Fruit fly (Drosophila melanogaster) whole organism, embryonic: ENCODE measurements around the gene CG6652.

Experiments used
- Abd-B ChIP-seq: fragments of 200-800 bp; sonication (Bioruptor generic); optimal IDR thresholded peaks from 2 replicates; lab custom pipeline; 2018; ENCODE audit warnings: missing biosample characterization, mild to moderate bottlenecking, missing genetic modification characterization, moderate library complexity
- Bteb2 ChIP-seq: fragments of 200-800 bp; sonication (Bioruptor generic); optimal IDR thresholded peaks from 2 replicates; lab custom pipeline; 2016; ENCODE audit warnings: missing biosample characterization, missing genetic modification characterization
- CG11456 ChIP-seq: fragments of 200-800 bp; sonication (Bioruptor generic); IDR thresholded peaks from 3 replicates; pipeline ENCODE4 v1.3.6; 2022; ENCODE audit warnings: missing biosample characterization, missing genetic modification characterization
- CG12659 ChIP-seq: fragments of 200-800 bp; sonication (Bioruptor generic); optimal IDR thresholded peaks from 3 replicates; lab custom pipeline; 2017; ENCODE audit warnings: mild to moderate bottlenecking, missing biosample characterization, missing genetic modification reagents, missing genetic modification characterization
- CG13287 ChIP-seq: fragments of 200-800 bp; sonication (Bioruptor generic); IDR thresholded peaks from 2 replicates; pipeline ENCODE4 v1.3.6; 2022; ENCODE audit warnings: missing biosample characterization, missing genetic modification characterization; ENCODE audit not compliant: partially characterized antibody
- CG15073 ChIP-seq: fragments of 200-800 bp; sonication (Bioruptor generic); optimal IDR thresholded peaks from 2 replicates; lab custom pipeline; 2016; ENCODE audit warnings: missing biosample characterization, missing genetic modification characterization
- CG1529 ChIP-seq: fragments of 200-800 bp; sonication (Bioruptor generic); optimal IDR thresholded peaks from 3 replicates; lab custom pipeline; 2018; ENCODE audit warnings: missing biosample characterization, missing genetic modification characterization
- CG1603 ChIP-seq: fragments of 200-800 bp; sonication (Bioruptor generic); optimal IDR thresholded peaks from 2 replicates; lab custom pipeline; 2019; ENCODE audit warnings: missing biosample characterization, mild to moderate bottlenecking, missing genetic modification characterization, moderate library complexity
- CG17328 ChIP-seq: fragments of 200-800 bp; sonication (Bioruptor generic); IDR thresholded peaks from 2 replicates; pipeline ENCODE4 v1.3.6; 2022; ENCODE audit warnings: missing biosample characterization, missing genetic modification characterization
- CG17802 ChIP-seq: fragments of 200-800 bp; sonication (Bioruptor generic); optimal IDR thresholded peaks from 2 replicates; lab custom pipeline; 2018; ENCODE audit warnings: missing biosample characterization, mild to moderate bottlenecking, missing genetic modification characterization, moderate library complexity
- CG18476 ChIP-seq: fragments of 200-800 bp; sonication (Bioruptor generic); optimal IDR thresholded peaks from 2 replicates; lab custom pipeline; 2016; ENCODE audit warnings: missing biosample characterization, mild to moderate bottlenecking, missing genetic modification characterization
- CG31388 ChIP-seq: fragments of 200-800 bp; sonication (Bioruptor generic); optimal IDR thresholded peaks from 2 replicates; lab custom pipeline; 2016; ENCODE audit warnings: missing biosample characterization, missing genetic modification characterization
- CG32532 ChIP-seq: fragments of 200-800 bp; sonication (Bioruptor generic); IDR thresholded peaks from 2 replicates; pipeline ENCODE4 v1.3.6; 2022; ENCODE audit warnings: missing biosample characterization, missing genetic modification characterization
- CG32767 ChIP-seq: fragments of 200-800 bp; sonication (Bioruptor generic); IDR thresholded peaks from 2 replicates; pipeline ENCODE4 v1.3.6; 2022; ENCODE audit warnings: missing biosample characterization, missing genetic modification characterization
- CG33213 ChIP-seq: fragments of 200-800 bp; sonication (Bioruptor generic); optimal IDR thresholded peaks from 3 replicates; lab custom pipeline; 2016; ENCODE audit warnings: missing biosample characterization, missing genetic modification characterization
- CG34224 ChIP-seq: fragments of 200-800 bp; sonication (Bioruptor generic); IDR thresholded peaks from 3 replicates; pipeline ENCODE4 v1.3.6; 2022; ENCODE audit warnings: missing biosample characterization, missing genetic modification characterization; ENCODE audit not compliant: partially characterized antibody
- CG34422 ChIP-seq: fragments of 200-800 bp; sonication (Bioruptor generic); IDR thresholded peaks from 3 replicates; pipeline ENCODE4 v1.3.6; 2022; ENCODE audit warnings: missing biosample characterization, missing genetic modification characterization
- CG42726 ChIP-seq: fragments of 200-800 bp; sonication (Bioruptor generic); IDR thresholded peaks from 2 replicates; pipeline ENCODE4 v1.3.6; 2022; ENCODE audit warnings: missing biosample characterization, missing genetic modification characterization; ENCODE audit not compliant: partially characterized antibody
- CG4730 ChIP-seq: fragments of 200-800 bp; sonication (Bioruptor generic); IDR thresholded peaks from 2 replicates; pipeline ENCODE4 v1.3.6; 2022; ENCODE audit warnings: missing biosample characterization, missing genetic modification characterization
- CG6272 ChIP-seq: fragments of 200-800 bp; sonication (Bioruptor generic); IDR thresholded peaks from 2 replicates; pipeline ENCODE4 v1.3.6; 2022; ENCODE audit warnings: missing biosample characterization, missing genetic modification characterization
- CG6654 ChIP-seq: fragments of 200-800 bp; sonication (Bioruptor generic); optimal IDR thresholded peaks from 2 replicates; lab custom pipeline; 2017; ENCODE audit warnings: missing biosample characterization, mild to moderate bottlenecking, missing genetic modification characterization
- CG7987 ChIP-seq: fragments of 200-800 bp; sonication (Bioruptor generic); optimal IDR thresholded peaks from 2 replicates; lab custom pipeline; 2018; ENCODE audit warnings: missing biosample characterization, mild to moderate bottlenecking, missing genetic modification characterization, moderate library complexity
- D ChIP-seq, 2 experiments: fragments of 200-800 bp in 1 of 2; fragments of >200 bp in 1 of 2; sonication (Bioruptor generic) in 1 of 2; optimal IDR thresholded peaks; 2 replicates in 1 of 2; 3 replicates in 1 of 2; lab custom pipeline; 2017; ENCODE audit warnings: mild to moderate bottlenecking in 1 of 2, missing biosample characterization in 1 of 2, missing genetic modification characterization in 1 of 2, missing genetic modification reagents in 1 of 2
- D19A ChIP-seq: fragments of 200-800 bp; optimal IDR thresholded peaks from 3 replicates; lab custom pipeline; 2019; ENCODE audit warnings: missing biosample characterization, mild to moderate bottlenecking, missing genetic modification characterization, moderate library complexity
- Dad ChIP-seq: fragments of 200-800 bp; sonication (Bioruptor generic); optimal IDR thresholded peaks from 3 replicates; lab custom pipeline; 2016; ENCODE audit warnings: missing biosample characterization, missing genetic modification characterization
- Lim3 ChIP-seq: fragments of 200-800 bp; sonication (Bioruptor generic); IDR thresholded peaks from 2 replicates; pipeline ENCODE4 v1.3.6; 2022; ENCODE audit warnings: missing biosample characterization, missing genetic modification characterization
- MTF-1 ChIP-seq: fragments of 200-800 bp; sonication (Bioruptor generic); optimal IDR thresholded peaks from 2 replicates; lab custom pipeline; 2018; ENCODE audit warnings: missing biosample characterization, mild to moderate bottlenecking, missing genetic modification characterization, borderline replicate concordance
- Nf-YA ChIP-seq: fragments of 200-800 bp; sonication (Bioruptor generic); IDR thresholded peaks from 2 replicates; pipeline ENCODE4 v1.3.6; 2022; ENCODE audit warnings: missing biosample characterization, missing genetic modification characterization
- ase ChIP-seq: fragments of 200-800 bp; sonication (Bioruptor generic); IDR thresholded peaks from 3 replicates; pipeline ENCODE4 v1.3.6; 2022; ENCODE audit warnings: missing biosample characterization, missing genetic modification characterization
- bcd ChIP-seq: fragments of 200-800 bp; sonication (Bioruptor generic); optimal IDR thresholded peaks from 2 replicates; lab custom pipeline; 2017; ENCODE audit warnings: missing biosample characterization, mild to moderate bottlenecking, missing genetic modification characterization
- cato ChIP-seq: fragments of 200-800 bp; sonication (Bioruptor generic); optimal IDR thresholded peaks from 2 replicates; lab custom pipeline; 2016; ENCODE audit warnings: missing biosample characterization, missing genetic modification characterization, borderline replicate concordance
- ci ChIP-seq: fragments of 200-800 bp; sonication (Bioruptor generic); IDR thresholded peaks from 3 replicates; pipeline ENCODE4 v1.3.6; 2022; ENCODE audit warnings: missing biosample characterization, missing genetic modification characterization
- crp ChIP-seq, 2 experiments: fragments of 200-800 bp; sonication (Bioruptor generic); optimal IDR thresholded peaks; 2 replicates in 1 of 2; 3 replicates in 1 of 2; lab custom pipeline; 2017; ENCODE audit warnings: missing biosample characterization in 2 of 2, missing genetic modification characterization in 2 of 2, mild to moderate bottlenecking in 1 of 2, moderate library complexity in 1 of 2
- da ChIP-seq: fragments of 200-800 bp; sonication (Bioruptor generic); optimal IDR thresholded peaks from 2 replicates; lab custom pipeline; 2016; ENCODE audit warnings: missing biosample characterization, missing genetic modification characterization
- esg ChIP-seq: fragments of 200-800 bp; sonication (Bioruptor generic); conservative IDR thresholded peaks from 2 replicates; pipeline ENCODE4 v1.3.6; 2022; ENCODE audit warnings: missing biosample characterization, missing genetic modification characterization
- gsb-n ChIP-seq: fragments of 200-800 bp; sonication (Bioruptor generic); optimal IDR thresholded peaks from 3 replicates; lab custom pipeline; 2018; ENCODE audit warnings: missing biosample characterization, mild to moderate bottlenecking, missing genetic modification characterization
- ind ChIP-seq: fragments of 200-800 bp; sonication (Bioruptor generic); optimal IDR thresholded peaks from 3 replicates; lab custom pipeline; 2016; ENCODE audit warnings: missing biosample characterization, missing genetic modification characterization
- lbe ChIP-seq: fragments of 200-800 bp; sonication (Bioruptor generic); optimal IDR thresholded peaks from 2 replicates; lab custom pipeline; 2016; ENCODE audit warnings: missing biosample characterization, mild to moderate bottlenecking, missing genetic modification characterization
- nerfin-2 ChIP-seq: fragments of 200-800 bp; sonication (Bioruptor generic); IDR thresholded peaks from 2 replicates; pipeline ENCODE4 v1.3.6; 2022; ENCODE audit warnings: missing biosample characterization, missing genetic modification characterization; ENCODE audit not compliant: partially characterized antibody
- p53 ChIP-seq: fragments of 200-800 bp; sonication (Bioruptor generic); optimal IDR thresholded peaks from 2 replicates; lab custom pipeline; 2016; ENCODE audit warnings: missing biosample characterization, missing genetic modification characterization
- pnt ChIP-seq: fragments of 200-800 bp; sonication (Bioruptor generic); optimal IDR thresholded peaks from 3 replicates; lab custom pipeline; 2016; ENCODE audit warnings: missing biosample characterization, missing genetic modification characterization
- ro ChIP-seq: fragments of 200-800 bp; sonication (Bioruptor generic); IDR thresholded peaks from 2 replicates; pipeline ENCODE4 v1.3.6; 2022; ENCODE audit warnings: missing biosample characterization, missing genetic modification characterization
- sens ChIP-seq: fragments of 200-800 bp; sonication (Bioruptor generic); peaks from one replicate; lab custom pipeline; 2016; ENCODE audit warnings: missing biosample characterization, missing genetic modification characterization
- sens-2 ChIP-seq: fragments of 200-800 bp; sonication (Bioruptor generic); IDR thresholded peaks from 2 replicates; pipeline ENCODE4 v1.3.6; 2022; ENCODE audit warnings: missing biosample characterization, missing genetic modification characterization
- shn ChIP-seq: fragments of 200-800 bp; sonication (Bioruptor generic); optimal IDR thresholded peaks from 3 replicates; lab custom pipeline; 2016; ENCODE audit warnings: missing biosample characterization, missing genetic modification characterization
- sug ChIP-seq: fragments of 200-800 bp; optimal IDR thresholded peaks from 2 replicates; lab custom pipeline; 2019; ENCODE audit warnings: missing biosample characterization, mild to moderate bottlenecking, missing genetic modification characterization, moderate library complexity
- tio ChIP-seq: fragments of 200-800 bp; sonication (Bioruptor generic); optimal IDR thresholded peaks from 2 replicates; lab custom pipeline; 2017; ENCODE audit warnings: missing biosample characterization, missing genetic modification characterization, inconsistent platforms
- trem ChIP-seq: fragments of 200-800 bp; optimal IDR thresholded peaks from 3 replicates; lab custom pipeline; 2019; ENCODE audit warnings: missing biosample characterization, mild to moderate bottlenecking, missing genetic modification characterization, moderate library complexity
- trh ChIP-seq: fragments of 200-800 bp; sonication (Bioruptor generic); optimal IDR thresholded peaks from 2 replicates; lab custom pipeline; 2016; ENCODE audit warnings: missing biosample characterization, missing genetic modification characterization
- tup ChIP-seq: fragments of 200-800 bp; sonication (Bioruptor generic); optimal IDR thresholded peaks from 2 replicates; lab custom pipeline; 2016; ENCODE audit warnings: missing biosample characterization, mild to moderate bottlenecking, missing genetic modification characterization, moderate library complexity
- wek ChIP-seq: fragments of 200-800 bp; sonication (Bioruptor generic); optimal IDR thresholded peaks from 3 replicates; lab custom pipeline; 2018; ENCODE audit warnings: missing biosample characterization, mild to moderate bottlenecking, missing genetic modification characterization, moderate library complexity

CG6652 gene

DNA sequence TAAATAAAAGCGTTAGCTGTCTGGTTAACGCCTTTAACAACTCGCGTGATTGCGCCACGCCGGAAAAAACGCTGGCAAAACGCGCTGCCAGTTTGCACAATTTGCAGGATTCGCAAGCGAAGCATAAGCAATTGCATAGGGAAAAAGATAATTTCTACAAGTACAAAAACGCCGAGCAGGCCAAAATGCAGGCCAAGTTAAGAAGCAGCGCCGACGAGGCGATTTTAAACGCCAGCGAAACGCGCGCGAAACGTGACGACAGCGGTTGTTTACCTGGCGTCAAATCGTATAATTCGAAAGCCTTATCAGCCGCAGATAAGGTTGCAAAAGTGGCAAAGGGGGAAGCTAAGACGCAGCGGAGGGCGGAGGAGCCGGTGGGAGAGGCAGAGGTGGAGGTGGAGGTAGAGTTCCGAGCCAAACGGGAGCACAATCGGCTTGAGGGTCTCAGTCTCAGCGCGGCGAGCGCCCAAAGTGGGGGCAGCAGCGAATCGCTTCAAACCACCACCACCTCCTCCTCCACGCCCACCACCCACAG is 41.5 kb downstream of the CG6652 start (continued):
- TF ChIP-seq Dad (GFP tag; lab: Kevin White, UChicago) (no peak), CG34422 (GFP tag; lab: Robert Waterston, UW) (0 out of 3 replicates have a peak, but pooled peaks have one; percentile 38), ci (GFP tag; lab: Robert Waterston, UW) (peak; percentile 46; the same call in 1 of the 3 replicates), CG34224 (GFP tag; lab: Robert Waterston, UW) (no peak), CG31388 (GFP tag; lab: Kevin White, UChicago) (no peak), CG1603 (tag; lab: Kevin White, UChicago) (no peak), CG32532 (GFP tag; lab: Robert Waterston, UW) (no peak), Lim3 (GFP tag; lab: Robert Waterston, UW) (no peak), da (GFP tag; lab: Kevin White, UChicago) (no peak), D19A (no peak), bcd (GFP tag; lab: Kevin White, UChicago) (no peak), cato (GFP tag; lab: Kevin White, UChicago) (no peak), CG17328 (no peak), CG6272 (GFP tag; lab: Robert Waterston, UW) (no peak), ase (no peak), Bteb2 (no peak), Abd-B (no peak), esg (no peak), CG32767 (GFP tag; lab: Robert Waterston, UW) (no peak), CG7987 (GFP tag; lab: Kevin White, UChicago) (no peak), wek (GFP tag; lab: Kevin White, UChicago) (no peak), trh (GFP tag; lab: Kevin White, UChicago) (no peak), gsb-n (no peak), pnt (no peak), shn (GFP tag; lab: Kevin White, UChicago) (no peak), crp (GFP tag; optimal IDR thresholded peaks at IDR 0.05; lab: Kevin White, UChicago) (no peak), CG13287 (GFP tag; lab: Robert Waterston, UW) (no peak), CG4730 (GFP tag; lab: Robert Waterston, UW) (no peak), MTF-1 (GFP tag; lab: Kevin White, UChicago) (no peak), CG1529 (GFP tag; lab: Kevin White, UChicago) (no peak), ro (GFP tag; lab: Robert Waterston, UW) (no peak), CG33213 (no peak), CG12659 (no peak), CG15073 (GFP tag; lab: Kevin White, UChicago) (no peak), CG18476 (GFP tag; lab: Kevin White, UChicago) (no peak), Nf-YA (GFP tag; lab: Robert Waterston, UW) (no peak), sens (GFP tag; lab: Kevin White, UChicago) (no peak), tio (GFP tag; lab: Kevin White, UChicago) (no peak), sug (tag; lab: Kevin White, UChicago) (peak; percentile 56), CG6654 (GFP tag; lab: Kevin White, UChicago) (no peak), lbe (GFP tag; lab: Kevin White, UChicago) (no peak), CG42726 (GFP tag; lab: Robert Waterston, UW) (no peak), sens-2 (GFP tag; lab: Robert Waterston, UW) (no peak), tup (GFP tag; lab: Kevin White, UChicago) (no peak), nerfin-2 (no peak), p53 (GFP tag; lab: Kevin White, UChicago) (no peak), ind (GFP tag; lab: Kevin White, UChicago) (no peak), D (optimal IDR thresholded peaks at IDR 0.05; lab: Kevin White, UChicago) (no peak), D (GFP tag; optimal IDR thresholded peaks at IDR 0.05; lab: Kevin White, UChicago) (no peak), CG11456 (GFP tag; lab: Robert Waterston, UW) (no peak), CG17802 (tag; lab: Kevin White, UChicago) (no peak), trem (tag; lab: Kevin White, UChicago) (no peak)
